Worm (Caenorhabditis elegans) whole organism, L4 larva: ENCODE data around the gene C45G9.10.

Source experiments
- F10B5.3 ChIP-seq: sonication (generic microtip); optimal IDR thresholded peaks from 2 replicates; lab custom pipeline; 2016; ENCODE audit warnings: mild to moderate bottlenecking, missing genetic modification characterization, missing compliant biosample characterization
- F37D6.2 ChIP-seq: sonication (generic microtip); optimal IDR thresholded peaks from 2 replicates; lab custom pipeline; 2016; ENCODE audit warnings: mild to moderate bottlenecking, missing genetic modification characterization, missing compliant biosample characterization
- F49E8.2 ChIP-seq: sonication (generic microtip); optimal IDR thresholded peaks from 2 replicates; lab custom pipeline; 2016; ENCODE audit warnings: missing compliant biosample characterization, mild to moderate bottlenecking, missing genetic modification characterization, borderline replicate concordance
- T26A8.4 ChIP-seq: fragments of 200-800 bp; sonication (Bioruptor generic); IDR thresholded peaks from 2 replicates; pipeline ENCODE4 v1.3.6; 2022; ENCODE audit warnings: missing genetic modification characterization, missing compliant biosample characterization
- Y48G9A.11 ChIP-seq: fragments of 200-800 bp; sonication (Bioruptor generic); IDR thresholded peaks from 2 replicates; pipeline ENCODE4 v1.3.6; 2022; ENCODE audit warnings: missing genetic modification reagents, missing genetic modification characterization, missing compliant biosample characterization
- ZK337.2 ChIP-seq: fragments of 200-800 bp; sonication (Bioruptor generic); IDR thresholded peaks from 2 replicates; pipeline ENCODE4 v1.3.6; 2022; ENCODE audit warnings: missing genetic modification reagents, missing genetic modification characterization, missing compliant biosample characterization
- arid-1 ChIP-seq: fragments of 200-800 bp; sonication (Bioruptor generic); conservative IDR thresholded peaks from 2 replicates; pipeline ENCODE4 v1.3.6; 2022; ENCODE audit warnings: missing genetic modification reagents, missing genetic modification characterization, missing compliant biosample characterization
- ceh-32 ChIP-seq: sonication (generic microtip); optimal IDR thresholded peaks from 2 replicates; lab custom pipeline; 2016; ENCODE audit warnings: mild to moderate bottlenecking, missing genetic modification characterization, missing compliant biosample characterization; ENCODE audit not compliant: poor library complexity
- ceh-44 ChIP-seq: fragments of 200-800 bp; sonication (Bioruptor generic); IDR thresholded peaks from 2 replicates; pipeline ENCODE4 v1.3.6; 2022; ENCODE audit warnings: missing genetic modification reagents, missing genetic modification characterization, missing compliant biosample characterization
- cey-2 ChIP-seq: sonication (generic microtip); optimal IDR thresholded peaks from 3 replicates; lab custom pipeline; 2017; ENCODE audit warnings: missing genetic modification characterization, mild to moderate bottlenecking, missing compliant biosample characterization, antibody characterized with exemption, borderline replicate concordance; ENCODE audit not compliant: insufficient read depth
- daf-19 ChIP-seq: fragments of 200-800 bp; sonication (Bioruptor generic); conservative IDR thresholded peaks from 2 replicates; pipeline ENCODE4 v1.3.6; 2022; ENCODE audit warnings: missing genetic modification characterization, missing compliant biosample characterization
- dmd-6 ChIP-seq: fragments of 200-800 bp; sonication (Bioruptor generic); IDR thresholded peaks from 2 replicates; pipeline ENCODE4 v1.3.6; 2022; ENCODE audit warnings: missing genetic modification reagents, missing genetic modification characterization, missing compliant biosample characterization
- dve-1 ChIP-seq: sonication (generic microtip); optimal IDR thresholded peaks from 2 replicates; lab custom pipeline; 2017; ENCODE audit warnings: antibody characterized with exemption, mild to moderate bottlenecking, missing genetic modification characterization, missing compliant biosample characterization; ENCODE audit not compliant: insufficient read depth
- egl-43 ChIP-seq: fragments of 200-800 bp; sonication (Bioruptor generic); IDR thresholded peaks from 2 replicates; pipeline ENCODE4 v1.3.6; 2022; ENCODE audit warnings: missing genetic modification reagents, missing genetic modification characterization, missing compliant biosample characterization
- hlh-11 ChIP-seq: fragments of 200-800 bp; sonication (Bioruptor generic); optimal IDR thresholded peaks from 2 replicates; lab custom pipeline; 2018; ENCODE audit warnings: mild to moderate bottlenecking, missing genetic modification characterization, missing compliant biosample characterization
- hmg-1.1 ChIP-seq: fragments of 200-800 bp; sonication (Bioruptor generic); IDR thresholded peaks from 2 replicates; pipeline ENCODE4 v1.3.6; 2022; ENCODE audit warnings: missing genetic modification reagents, missing genetic modification characterization, missing compliant biosample characterization
- lin-1 ChIP-seq: fragments of 200-800 bp; sonication (Bioruptor generic); IDR thresholded peaks from 2 replicates; pipeline ENCODE4 v1.3.6; 2022; ENCODE audit warnings: missing genetic modification reagents, missing genetic modification characterization, missing compliant biosample characterization
- lin-29 ChIP-seq: fragments of 200-800 bp; sonication (Bioruptor generic); IDR thresholded peaks from 2 replicates; pipeline ENCODE4 v1.3.6; 2022; ENCODE audit warnings: missing genetic modification reagents, missing genetic modification characterization, missing compliant biosample characterization
- lsy-2 ChIP-seq, 2 experiments: fragments of 150-350 bp in 1 of 2; sonication (generic microtip) in 1 of 2; optimal IDR thresholded peaks; 2 replicates each; lab custom pipeline; 2014 to 2017; ENCODE audit warnings: missing biosample characterization in 2 of 2, missing genetic modification characterization in 2 of 2
- madf-9 ChIP-seq: fragments of 200-800 bp; sonication (Bioruptor generic); conservative IDR thresholded peaks from 2 replicates; pipeline ENCODE4 v1.3.6; 2022; ENCODE audit warnings: missing genetic modification reagents, missing genetic modification characterization, missing compliant biosample characterization
- mdl-1 ChIP-seq, 2 experiments: fragments of 150-350 bp in 1 of 2; sonication (generic microtip) in 1 of 2; optimal IDR thresholded peaks; 2 replicates each; lab custom pipeline; 2014 to 2017; ENCODE audit warnings: missing biosample characterization in 2 of 2, missing genetic modification characterization in 2 of 2
- mdt-29 ChIP-seq: fragments of 200-800 bp; sonication (Bioruptor generic); IDR thresholded peaks from 2 replicates; pipeline ENCODE4 v1.3.6; 2022; ENCODE audit warnings: missing genetic modification reagents, missing genetic modification characterization, missing compliant biosample characterization
- mes-2 ChIP-seq: sonication (generic microtip); optimal IDR thresholded peaks from 2 replicates; lab custom pipeline; 2016; ENCODE audit warnings: missing genotype, mild to moderate bottlenecking, missing genetic modification characterization, missing compliant biosample characterization; ENCODE audit not compliant: poor library complexity, severe bottlenecking
- nhr-102 ChIP-seq: sonication (generic microtip); optimal IDR thresholded peaks from 2 replicates; lab custom pipeline; 2016; ENCODE audit warnings: mild to moderate bottlenecking, missing genetic modification characterization, moderate library complexity, missing compliant biosample characterization
- nhr-111 ChIP-seq: fragments of 200-800 bp; sonication (Bioruptor generic); optimal IDR thresholded peaks from 2 replicates; lab custom pipeline; 2018; ENCODE audit warnings: mild to moderate bottlenecking, missing genetic modification characterization, missing compliant biosample characterization
- nhr-237 ChIP-seq: sonication (generic microtip); optimal IDR thresholded peaks from 2 replicates; lab custom pipeline; 2017; ENCODE audit warnings: missing biosample characterization, missing genetic modification characterization
- nhr-25 ChIP-seq: sonication (generic microtip); optimal IDR thresholded peaks from 2 replicates; lab custom pipeline; 2017; ENCODE audit warnings: missing genetic modification characterization, mild to moderate bottlenecking, missing compliant biosample characterization, antibody characterized with exemption, moderate library complexity, borderline replicate concordance; ENCODE audit not compliant: insufficient read depth
- nhr-28 ChIP-seq: fragments of 150-350 bp; optimal IDR thresholded peaks from 2 replicates; lab custom pipeline; 2014; ENCODE audit warnings: missing biosample characterization, missing genetic modification characterization
- nhr-41 ChIP-seq: fragments of 200-800 bp; sonication (Bioruptor generic); IDR thresholded peaks from 2 replicates; pipeline ENCODE4 v1.3.6; 2022; ENCODE audit warnings: missing genetic modification reagents, missing genetic modification characterization, missing compliant biosample characterization
- nhr-76 ChIP-seq: fragments of 150-350 bp; optimal IDR thresholded peaks from 2 replicates; lab custom pipeline; 2014; ENCODE audit warnings: missing biosample characterization, missing genetic modification characterization
- nhr-77 ChIP-seq: fragments of 150-350 bp; optimal IDR thresholded peaks from 2 replicates; lab custom pipeline; 2014; ENCODE audit warnings: missing biosample characterization, missing genetic modification characterization
- pha-4 ChIP-seq, 2 experiments: fragments of 150-350 bp in 1 of 2; fragments of 200-800 bp in 1 of 2; sonication (Bioruptor generic) in 1 of 2; IDR thresholded peaks in 1 of 2; optimal IDR thresholded peaks in 1 of 2; 2 replicates each; pipeline versions ENCODE4 v1.3.6 to Lab custom; 2014 to 2022; ENCODE audit warnings: missing genetic modification characterization in 2 of 2, missing genetic modification reagents in 2 of 2, missing biosample characterization in 1 of 2, missing compliant biosample characterization in 1 of 2
- pqm-1 ChIP-seq: sonication (generic microtip); optimal IDR thresholded peaks from 2 replicates; lab custom pipeline; 2017; ENCODE audit warnings: missing biosample characterization, missing genetic modification characterization
- rbr-2 ChIP-seq: sonication (generic microtip); optimal IDR thresholded peaks from 2 replicates; lab custom pipeline; 2016; ENCODE audit warnings: missing genotype, missing genetic modification characterization, missing compliant biosample characterization
- saeg-2 ChIP-seq: fragments of 200-800 bp; sonication (Bioruptor generic); IDR thresholded peaks from 2 replicates; pipeline ENCODE4 v1.3.6; 2022; ENCODE audit warnings: missing genetic modification reagents, missing genetic modification characterization, missing compliant biosample characterization
- skn-1 ChIP-seq: fragments of 150-350 bp; optimal IDR thresholded peaks from 2 replicates; lab custom pipeline; 2014; ENCODE audit warnings: missing biosample characterization, missing genetic modification characterization
- snpc-1.2 ChIP-seq: fragments of 200-800 bp; sonication (Bioruptor generic); IDR thresholded peaks from 2 replicates; pipeline ENCODE4 v1.3.6; 2022; ENCODE audit warnings: missing genetic modification reagents, missing genetic modification characterization, missing compliant biosample characterization
- spr-3 ChIP-seq: fragments of 200-800 bp; sonication (Bioruptor generic); optimal IDR thresholded peaks from 2 replicates; lab custom pipeline; 2018; ENCODE audit warnings: mild to moderate bottlenecking, missing genetic modification characterization, missing compliant biosample characterization
- tag-97 ChIP-seq: fragments of 200-800 bp; sonication (Bioruptor generic); IDR thresholded peaks from 2 replicates; pipeline ENCODE4 v1.3.6; 2022; ENCODE audit warnings: missing genetic modification characterization, missing compliant biosample characterization
- unc-130 ChIP-seq: sonication (generic microtip); optimal IDR thresholded peaks from 2 replicates; lab custom pipeline; 2016; ENCODE audit warnings: missing genetic modification reagents, missing genetic modification characterization, missing compliant biosample characterization
- unc-62 ChIP-seq, 3 experiments: fragments of 150-350 bp in 1 of 3; sonication (generic microtip); optimal IDR thresholded peaks in 2 of 3; peaks in 1 of 3; 1 replicate in 1 of 3; 2 replicates in 2 of 3; lab custom pipeline; 2014 to 2017; ENCODE audit warnings: missing biosample characterization in 3 of 3, missing genetic modification characterization in 3 of 3, missing genetic modification reagents in 3 of 3, missing genotype in 1 of 3
- zfp-3 ChIP-seq: fragments of 200-800 bp; sonication (Bioruptor generic); conservative IDR thresholded peaks from 2 replicates; pipeline ENCODE4 v1.3.6; 2022; ENCODE audit warnings: missing genetic modification reagents, missing genetic modification characterization, missing compliant biosample characterization
- zip-11 ChIP-seq: fragments of 200-800 bp; sonication (Bioruptor generic); IDR thresholded peaks from 2 replicates; pipeline ENCODE4 v1.3.6; 2022; ENCODE audit warnings: missing genetic modification characterization, missing compliant biosample characterization
- zip-2 ChIP-seq: fragments of 150-350 bp; optimal IDR thresholded peaks from 2 replicates; lab custom pipeline; 2014; ENCODE audit warnings: missing biosample characterization, missing genetic modification characterization

Gene C45G9.10

DNA sequence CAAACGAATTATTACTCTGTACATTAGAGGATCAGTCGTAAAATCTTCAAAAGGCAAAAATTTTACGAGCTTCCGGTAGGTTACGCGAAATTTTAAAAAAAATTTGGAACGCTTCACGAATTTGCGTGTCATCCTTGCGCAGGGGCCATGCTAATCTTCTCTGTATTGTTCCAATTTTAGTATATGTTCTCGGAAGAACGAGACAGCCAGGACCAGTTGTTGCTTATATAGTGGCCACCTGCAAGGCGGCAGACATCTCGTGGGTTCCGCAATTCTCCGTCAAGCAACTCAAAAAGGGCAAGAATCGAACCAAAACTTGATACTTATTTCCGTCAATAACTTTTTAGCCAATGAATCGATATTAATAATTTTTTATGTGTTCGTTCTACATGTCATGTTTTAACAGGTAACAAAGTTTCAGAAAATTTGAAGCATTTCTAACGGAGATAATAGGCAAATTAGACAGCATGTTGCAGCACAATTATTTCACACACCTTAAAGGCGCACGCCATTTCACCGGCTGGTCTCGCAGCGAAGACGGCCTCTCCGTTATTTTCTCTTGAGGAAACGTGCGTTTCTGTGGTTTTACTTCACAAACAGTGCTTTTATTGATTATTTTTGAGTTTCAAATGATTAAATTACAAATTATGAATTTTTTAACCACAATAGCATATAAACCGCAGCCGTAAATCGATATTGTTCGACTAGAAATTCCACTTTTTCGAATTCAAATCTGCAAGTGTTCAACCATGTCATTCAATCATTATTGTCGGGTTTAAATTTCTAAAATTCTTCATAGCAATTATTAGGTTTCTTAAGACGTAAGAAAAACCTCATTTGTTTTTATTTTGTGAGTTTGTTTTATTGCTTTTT, 19.2 kb upstream of the C45G9.10 start (continued):
- TF ChIP-seq F37D6.2 (tag; lab: Kevin White, UChicago) (peak; percentile 75), lin-29 (GFP tag; lab: Robert Waterston, UW) (peak; percentile 49; the same call in 1 of the 2 replicates), Y48G9A.11 (peak; percentile 87), ceh-44 (GFP tag; lab: Robert Waterston, UW) (peak; percentile 81), daf-19 (GFP tag; lab: Robert Waterston, UW) (peak; percentile 87), hlh-11 (peak; percentile 83), zfp-3 (GFP tag; lab: Robert Waterston, UW) (peak; percentile 86), snpc-1.2 (peak; percentile 86), nhr-41 (GFP tag; lab: Robert Waterston, UW) (peak; percentile 61), hmg-1.1 (GFP tag; lab: Robert Waterston, UW) (peak; percentile 93), zip-11 (0 out of 2 replicates have a peak, but pooled peaks have one; percentile 28), lsy-2 (tag; optimal IDR thresholded peaks at IDR 0.05; lab: Kevin White, UChicago) (peak; percentile 48 to 78), mdt-29 (GFP tag; lab: Robert Waterston, UW) (peak; percentile 84; the same call in 1 of the 2 replicates)

ce11 chrIII:5078062-5078461, 16.4 kb upstream of the C45G9.10 start:
- TF ChIP-seq nhr-237 (tag; lab: Kevin White, UChicago) (no peak), ceh-32 (tag; lab: Kevin White, UChicago) (no peak), nhr-25 (tag; lab: Kevin White, UChicago) (no peak), nhr-77 (tag; lab: Kevin White, UChicago) (peak; percentile 88), hmg-1.1 (GFP tag; lab: Robert Waterston, UW) (no peak), dmd-6 (GFP tag; lab: Robert Waterston, UW) (peak; percentile 99), arid-1 (GFP tag; lab: Robert Waterston, UW) (no peak), egl-43 (GFP tag; lab: Robert Waterston, UW) (no peak), T26A8.4 (GFP tag; lab: Robert Waterston, UW) (no peak), lin-29 (GFP tag; lab: Robert Waterston, UW) (no peak), zip-2 (tag; lab: Kevin White, UChicago) (no peak), nhr-28 (tag; lab: Kevin White, UChicago) (peak; percentile 97), saeg-2 (no peak), nhr-76 (no peak), nhr-111 (GFP tag; lab: Kevin White, UChicago) (no peak), rbr-2 (tag; lab: Kevin White, UChicago) (no peak), cey-2 (tag; lab: Kevin White, UChicago) (no peak), nhr-102 (tag; lab: Kevin White, UChicago) (peak; percentile 53), pqm-1 (tag; lab: Kevin White, UChicago) (peak; percentile 64), unc-130 (GFP tag; lab: Kevin White, UChicago) (no peak), pha-4 (GFP tag; IDR thresholded peaks at IDR 0.05; lab: Robert Waterston, UW) (peak; percentile 46; the same call in 1 of the 2 replicates), pha-4 (tag; optimal IDR thresholded peaks at IDR 0.05; lab: Kevin White, UChicago) (peak; percentile 84), madf-9 (GFP tag; lab: Robert Waterston, UW) (no peak), unc-62 (GFP tag; optimal IDR thresholded peaks at IDR 0.05 in 1 of 2; lab: Kevin White, UChicago) (peak in 1 of 2 experiments; percentile 78), unc-62 (tag; optimal IDR thresholded peaks at IDR 0.05; lab: Kevin White, UChicago) (no peak), ZK337.2 (GFP tag; lab: Robert Waterston, UW) (no peak), lin-1 (no peak), spr-3 (no peak), tag-97 (GFP tag; lab: Robert Waterston, UW) (no peak), mdl-1 (tag; optimal IDR thresholded peaks at IDR 0.05; lab: Kevin White, UChicago) (peak in 1 of 2 experiments; percentile 95), snpc-1.2 (no peak), skn-1 (tag; lab: Kevin White, UChicago) (no peak), F10B5.3 (tag; lab: Kevin White, UChicago) (no peak), nhr-41 (GFP tag; lab: Robert Waterston, UW) (no peak), hlh-11 (peak; percentile 94), dve-1 (tag; lab: Kevin White, UChicago) (peak; percentile 95), mes-2 (tag; lab: Kevin White, UChicago) (peak; percentile 65), F49E8.2 (tag; lab: Kevin White, UChicago) (no peak)
